Fruit fly (Drosophila melanogaster) whole organism, prepupa: ENCODE results near the gene CG2975.

Experiments used
- Blimp-1 ChIP-seq: fragments of 200-800 bp; sonication (Bioruptor generic); optimal IDR thresholded peaks from 3 replicates; lab custom pipeline; 2017; ENCODE audit warnings: missing biosample characterization, missing genetic modification characterization, mild to moderate bottlenecking, moderate library complexity, missing genetic modification reagents
- achi ChIP-seq: fragments of 200-800 bp; sonication (Bioruptor generic); optimal IDR thresholded peaks from 3 replicates; lab custom pipeline; 2016; ENCODE audit warnings: missing biosample characterization, missing genetic modification characterization
- eg ChIP-seq: fragments of 200-800 bp; sonication (Bioruptor generic); IDR thresholded peaks from 3 replicates; pipeline ENCODE4 v1.3.6; 2022; ENCODE audit warnings: missing biosample characterization, missing genetic modification characterization
- esn ChIP-seq: fragments of 200-800 bp; sonication (Bioruptor generic); optimal IDR thresholded peaks from 2 replicates; lab custom pipeline; 2016; ENCODE audit warnings: missing biosample characterization, mild to moderate bottlenecking, missing genetic modification characterization, moderate library complexity
- spab ChIP-seq: fragments of 200-800 bp; sonication (Bioruptor generic); optimal IDR thresholded peaks from 2 replicates; lab custom pipeline; 2017; ENCODE audit warnings: missing biosample characterization, mild to moderate bottlenecking, missing genetic modification characterization, missing genetic modification reagents

dm6 chr2L:2873729-2874127 lies 33.8 kb downstream of the CG2975 start:
- TF ChIP-seq Blimp-1 (GFP tag; lab: Kevin White, UChicago) = no peak
- no peak for TF ChIP-seq spab (GFP tag; lab: Kevin White, UChicago)
- no peak for TF ChIP-seq esn
- no peak for TF ChIP-seq eg (GFP tag; lab: Robert Waterston, UW)
- TF ChIP-seq achi (GFP tag; lab: Kevin White, UChicago) = no peak
